Worm (Caenorhabditis elegans): ENCODE measurements around the gene acly-1.

Gene acly-1

DNA sequence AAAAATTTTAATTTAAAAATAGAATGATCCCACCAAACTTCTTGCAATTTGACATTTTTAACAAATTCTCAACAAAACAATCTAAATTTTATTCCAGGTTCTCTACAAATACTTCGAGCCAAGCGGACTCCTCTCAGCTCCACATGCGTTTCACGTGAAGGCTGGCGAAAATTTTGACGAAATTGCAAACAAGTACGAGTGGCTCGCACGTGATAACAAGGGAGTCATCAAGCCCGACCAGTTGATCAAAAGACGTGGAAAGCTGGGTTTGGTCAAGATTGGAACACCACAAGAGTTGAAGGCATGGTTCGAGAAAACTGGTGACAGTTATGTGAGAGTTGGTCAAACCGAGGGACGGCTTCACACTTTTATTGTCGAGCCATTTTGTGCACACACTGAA lies 295 bp downstream of the acly-1 start:
- TF ChIP-seq ceh-88 (GFP tag; IDR thresholded peaks at IDR 0.05), result peak; percentile 3; the same call in 1 of the 2 replicates
- no peak for TF ChIP-seq mdl-1 (tag; optimal IDR thresholded peaks at IDR 0.05)
- TF ChIP-seq snpc-4 (tag; optimal IDR thresholded peaks at IDR 0.05), result no peak
- TF ChIP-seq nhr-71 (tag; optimal IDR thresholded peaks at IDR 0.05), result peak; percentile 20
- no peak for TF ChIP-seq unc-130 (tag; optimal IDR thresholded peaks at IDR 0.05)
- TF ChIP-seq rnt-1 (tag; optimal IDR thresholded peaks at IDR 0.05), result peak; percentile 23
- no peak for TF ChIP-seq lin-35 (GFP tag; optimal IDR thresholded peaks at IDR 0.05)
- TF ChIP-seq jun-1 (tag; optimal IDR thresholded peaks at IDR 0.05), result no peak
- TF ChIP-seq tlp-1 (tag; optimal IDR thresholded peaks at IDR 0.05), result no peak
- no peak for TF ChIP-seq elt-3 (tag; optimal IDR thresholded peaks at IDR 0.05)
- TF ChIP-seq elt-2 (tag; optimal IDR thresholded peaks at IDR 0.05), result peak; percentile 3
- no peak for TF ChIP-seq nhr-19 (GFP tag; conservative IDR thresholded peaks at IDR 0.05)

- no peak for TF ChIP-seq unc-86 (tag; optimal IDR thresholded peaks at IDR 0.05)
- no peak for TF ChIP-seq efl-1 (optimal IDR thresholded peaks at IDR 0.05)
- TF ChIP-seq efl-1 (GFP tag; optimal IDR thresholded peaks at IDR 0.05 in 1 of 2), result peak in 1 of 2 experiments; percentile 75
These were observed 1.2 kb downstream of the acly-1 start for ce11 chrX:1480564-1480963.

ce11 chrX:1483229-1483628 lies 3.9 kb downstream of the acly-1 start:
- TF ChIP-seq pag-3 (tag; optimal IDR thresholded peaks at IDR 0.05; ENCODE audit: borderline replicate concordance, insufficient read depth) (no peak), tlp-1 (tag; optimal IDR thresholded peaks at IDR 0.05) (no peak), ceh-8 (GFP tag; optimal IDR thresholded peaks at IDR 0.05) (no peak)

DNA sequence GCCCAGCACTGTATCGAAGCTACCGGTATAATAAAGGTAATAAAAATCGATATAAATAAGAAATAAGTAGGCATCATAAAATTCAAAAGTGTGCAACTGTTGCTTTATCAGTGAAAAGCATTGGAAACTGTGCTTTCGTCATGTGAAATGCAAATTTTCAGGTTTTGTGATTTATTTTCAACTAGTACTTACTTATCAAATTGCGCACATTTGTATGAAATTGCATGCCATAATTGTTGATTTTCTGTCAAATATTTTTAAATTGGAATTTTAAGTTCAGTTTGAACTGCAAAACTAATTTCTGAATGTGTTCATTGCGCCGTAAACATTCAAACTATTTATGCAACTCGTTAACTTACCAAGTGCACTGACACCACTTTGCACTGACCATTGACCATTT lies 6.4 kb downstream of the acly-1 start, which contains the start of gene D1005.4:
Gene D1005.4, minus strand, starts transcription at position 101 of the 400 bp plus-strand sequence.
- TF ChIP-seq egl-13 (tag; optimal IDR thresholded peaks at IDR 0.05), result no peak
- no peak for TF ChIP-seq nhr-71 (tag; optimal IDR thresholded peaks at IDR 0.05)
- no peak for TF ChIP-seq vab-15 (tag; optimal IDR thresholded peaks at IDR 0.05)
- TF ChIP-seq irx-1 (tag; optimal IDR thresholded peaks at IDR 0.05), result no peak
- no peak for TF ChIP-seq dpl-1 (GFP tag; optimal IDR thresholded peaks at IDR 0.05)
- no peak for TF ChIP-seq nhr-77 (tag; optimal IDR thresholded peaks at IDR 0.05)
- TF ChIP-seq alr-1 (tag; optimal IDR thresholded peaks at IDR 0.05; ENCODE audit: borderline replicate concordance), result no peak
- TF ChIP-seq lir-3 (tag; optimal IDR thresholded peaks at IDR 0.05; ENCODE audit: poor library complexity), result no peak
- TF ChIP-seq nhr-11 (tag; optimal IDR thresholded peaks at IDR 0.05), result no peak
- no peak for TF ChIP-seq aha-1 (tag; optimal IDR thresholded peaks at IDR 0.05)
- no peak for TF ChIP-seq lin-39 (tag; optimal IDR thresholded peaks at IDR 0.05)
- no peak for TF ChIP-seq sup-37 (GFP tag; optimal IDR thresholded peaks at IDR 0.05)
- TF ChIP-seq ztf-4 (tag; optimal IDR thresholded peaks at IDR 0.05), result no peak
- TF ChIP-seq nhr-237 (tag; optimal IDR thresholded peaks at IDR 0.05), result no peak
- no peak for TF ChIP-seq zip-4 (GFP tag; optimal IDR thresholded peaks at IDR 0.05)

DNA sequence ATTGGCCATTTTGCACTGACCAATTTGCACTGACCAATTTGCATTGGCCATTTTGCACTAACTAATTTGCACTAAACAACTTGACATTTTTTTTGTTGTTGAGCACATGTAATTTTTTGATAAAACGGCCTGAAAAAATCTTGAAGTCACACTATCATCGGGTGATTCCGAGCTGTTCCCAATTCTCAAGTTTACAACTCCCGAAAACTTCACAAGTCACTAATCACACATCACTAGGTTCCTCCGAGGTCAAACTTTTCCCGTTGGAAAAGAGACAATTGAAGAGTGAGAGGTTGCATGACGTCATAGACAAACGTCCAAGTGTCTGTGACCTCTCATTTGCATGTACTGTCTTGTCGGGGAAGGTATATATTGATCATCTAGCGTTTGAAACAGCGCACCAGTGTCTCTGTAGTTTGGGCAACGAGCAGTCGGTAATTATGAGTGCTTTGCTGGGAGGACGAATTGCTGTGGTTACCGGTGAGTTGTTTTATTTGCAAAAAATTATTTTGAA lies 6.8 kb downstream of the acly-1 start, which contains the start of the genes D1005.10 and dhs-25:
Gene D1005.10, minus strand, starts transcription at position 51 of the 514 bp plus-strand sequence.
Gene dhs-25, plus strand, starts transcription at position 398 of the 514 bp plus-strand sequence.
- TF ChIP-seq lin-39 (tag; optimal IDR thresholded peaks at IDR 0.05) (peak; percentile 33), unc-98 (GFP tag; IDR thresholded peaks at IDR 0.05) (no peak), pax-3 (tag; optimal IDR thresholded peaks at IDR 0.05) (no peak), snpc-4 (tag; optimal IDR thresholded peaks at IDR 0.05) (peak; percentile 56), nhr-20 (tag; optimal IDR thresholded peaks at IDR 0.05) (peak; percentile 96), xbp-1 (tag; optimal IDR thresholded peaks at IDR 0.05) (peak; percentile 77), ztf-4 (tag; optimal IDR thresholded peaks at IDR 0.05) (peak; percentile 66), nhr-76 (tag; optimal IDR thresholded peaks at IDR 0.05) (no peak), C16A3.4 (tag; optimal IDR thresholded peaks at IDR 0.05) (peak; percentile 67), ces-1 (GFP tag; optimal IDR thresholded peaks at IDR 0.05) (no peak), F16B12.6 (tag; optimal IDR thresholded peaks at IDR 0.05) (no peak), nhr-11 (tag; optimal IDR thresholded peaks at IDR 0.05) (peak; percentile 44), elt-2 (tag; optimal IDR thresholded peaks at IDR 0.05) (peak; percentile 88), jun-1 (tag; optimal IDR thresholded peaks at IDR 0.05) (peak; percentile 61), skn-1 (tag; optimal IDR thresholded peaks at IDR 0.05) (peak; percentile 80), unc-62 (GFP tag; optimal IDR thresholded peaks at IDR 0.05) (no peak), ama-1 (optimal IDR thresholded peaks at IDR 0.05) (peak; percentile 48), swsn-7 (tag; optimal IDR thresholded peaks at IDR 0.05) (peak; percentile 74), unc-30 (tag; optimal IDR thresholded peaks at IDR 0.05) (no peak), rnt-1 (tag; optimal IDR thresholded peaks at IDR 0.05) (peak; percentile 83), aly-2 (tag; optimal IDR thresholded peaks at IDR 0.05) (no peak), hpl-2 (GFP tag; optimal IDR thresholded peaks at IDR 0.05) (no peak)
